Worm (Caenorhabditis elegans) whole organism, L4 larva: ENCODE results near the gene F28H6.4.

Experiments
- F26F4.8 ChIP-seq: fragments of 200-800 bp; sonication (Bioruptor generic); conservative IDR thresholded peaks from 2 replicates; pipeline ENCODE4 v1.3.6; 2022; ENCODE audit warnings: missing genetic modification characterization, missing compliant biosample characterization
- F49E8.2 ChIP-seq: sonication (generic microtip); optimal IDR thresholded peaks from 2 replicates; lab custom pipeline; 2016; ENCODE audit warnings: missing compliant biosample characterization, mild to moderate bottlenecking, missing genetic modification characterization, borderline replicate concordance
- Y5F2A.4 ChIP-seq: fragments of 200-800 bp; sonication (Bioruptor generic); optimal IDR thresholded peaks from 2 replicates; lab custom pipeline; 2018; ENCODE audit warnings: mild to moderate bottlenecking, missing genetic modification characterization, missing compliant biosample characterization
- aha-1 ChIP-seq: fragments of 150-350 bp; peaks from one replicate; lab custom pipeline; 2014; ENCODE audit warnings: missing biosample characterization, missing genetic modification characterization
- ceh-28 ChIP-seq: fragments of 150-350 bp; optimal IDR thresholded peaks from 2 replicates; lab custom pipeline; 2014; ENCODE audit warnings: missing biosample characterization, missing genetic modification reagents, missing genetic modification characterization
- ceh-44 ChIP-seq: fragments of 200-800 bp; sonication (Bioruptor generic); IDR thresholded peaks from 2 replicates; pipeline ENCODE4 v1.3.6; 2022; ENCODE audit warnings: missing genetic modification reagents, missing genetic modification characterization, missing compliant biosample characterization
- ceh-62 ChIP-seq: sonication (generic microtip); optimal IDR thresholded peaks from 2 replicates; lab custom pipeline; 2017; ENCODE audit warnings: missing biosample characterization, missing genetic modification characterization
- daf-16 ChIP-seq, 3 experiments: sonication (generic microtip); optimal IDR thresholded peaks; 2 replicates each; lab custom pipeline; 2016 to 2017; ENCODE audit warnings: missing genetic modification characterization in 3 of 3, missing genetic modification reagents in 3 of 3, mild to moderate bottlenecking in 2 of 3, missing compliant biosample characterization in 2 of 3, missing biosample characterization in 1 of 3, moderate library complexity in 1 of 3
- duxl-1 ChIP-seq: sonication (generic microtip); optimal IDR thresholded peaks from 2 replicates; lab custom pipeline; 2016; ENCODE audit warnings: mild to moderate bottlenecking, missing genetic modification characterization, moderate library complexity, missing compliant biosample characterization; ENCODE audit not compliant: poor library complexity
- dve-1 ChIP-seq: sonication (generic microtip); optimal IDR thresholded peaks from 2 replicates; lab custom pipeline; 2017; ENCODE audit warnings: antibody characterized with exemption, mild to moderate bottlenecking, missing genetic modification characterization, missing compliant biosample characterization; ENCODE audit not compliant: insufficient read depth
- hif-1 ChIP-seq, 2 experiments: sonication (generic microtip); optimal IDR thresholded peaks; 2 replicates each; lab custom pipeline; 2016 to 2017; ENCODE audit warnings: missing compliant biosample characterization in 2 of 2, missing genetic modification characterization in 2 of 2, missing genetic modification reagents in 2 of 2, missing genotype in 2 of 2, mild to moderate bottlenecking in 1 of 2
- hlh-11 ChIP-seq: fragments of 200-800 bp; sonication (Bioruptor generic); optimal IDR thresholded peaks from 2 replicates; lab custom pipeline; 2018; ENCODE audit warnings: mild to moderate bottlenecking, missing genetic modification characterization, missing compliant biosample characterization
- hmg-1.1 ChIP-seq: fragments of 200-800 bp; sonication (Bioruptor generic); IDR thresholded peaks from 2 replicates; pipeline ENCODE4 v1.3.6; 2022; ENCODE audit warnings: missing genetic modification reagents, missing genetic modification characterization, missing compliant biosample characterization
- lim-7 ChIP-seq: fragments of 200-800 bp; sonication (Bioruptor generic); IDR thresholded peaks from 2 replicates; pipeline ENCODE4 v1.3.6; 2022; ENCODE audit warnings: missing genetic modification characterization, missing compliant biosample characterization
- lin-39 ChIP-seq: fragments of 150-350 bp; optimal IDR thresholded peaks from 2 replicates; lab custom pipeline; 2014; ENCODE audit warnings: missing biosample characterization, missing genetic modification reagents, missing genetic modification characterization
- madf-9 ChIP-seq: fragments of 200-800 bp; sonication (Bioruptor generic); conservative IDR thresholded peaks from 2 replicates; pipeline ENCODE4 v1.3.6; 2022; ENCODE audit warnings: missing genetic modification reagents, missing genetic modification characterization, missing compliant biosample characterization
- mdl-1 ChIP-seq, 2 experiments: fragments of 150-350 bp in 1 of 2; sonication (generic microtip) in 1 of 2; optimal IDR thresholded peaks; 2 replicates each; lab custom pipeline; 2014 to 2017; ENCODE audit warnings: missing biosample characterization in 2 of 2, missing genetic modification characterization in 2 of 2
- mdt-29 ChIP-seq: fragments of 200-800 bp; sonication (Bioruptor generic); IDR thresholded peaks from 2 replicates; pipeline ENCODE4 v1.3.6; 2022; ENCODE audit warnings: missing genetic modification reagents, missing genetic modification characterization, missing compliant biosample characterization
- mep-1 ChIP-seq: fragments of 150-350 bp; sonication (generic microtip); optimal IDR thresholded peaks from 3 replicates; lab custom pipeline; 2014; ENCODE audit warnings: missing biosample characterization, missing genetic modification characterization
- mes-2 ChIP-seq: sonication (generic microtip); optimal IDR thresholded peaks from 2 replicates; lab custom pipeline; 2016; ENCODE audit warnings: missing genotype, mild to moderate bottlenecking, missing genetic modification characterization, missing compliant biosample characterization; ENCODE audit not compliant: poor library complexity, severe bottlenecking
- mxl-2 ChIP-seq: fragments of 200-800 bp; sonication (Bioruptor generic); conservative IDR thresholded peaks from 2 replicates; pipeline ENCODE4 v1.3.6; 2022; ENCODE audit warnings: missing genetic modification reagents, missing genetic modification characterization, missing compliant biosample characterization
- nhr-10 ChIP-seq: fragments of 150-350 bp; optimal IDR thresholded peaks from 2 replicates; lab custom pipeline; 2014; ENCODE audit warnings: missing biosample characterization, missing genetic modification characterization
- nhr-102 ChIP-seq: sonication (generic microtip); optimal IDR thresholded peaks from 2 replicates; lab custom pipeline; 2016; ENCODE audit warnings: mild to moderate bottlenecking, missing genetic modification characterization, moderate library complexity, missing compliant biosample characterization
- nhr-11 ChIP-seq: fragments of 150-350 bp; optimal IDR thresholded peaks from 2 replicates; lab custom pipeline; 2014; ENCODE audit warnings: missing biosample characterization, missing genetic modification characterization
- nhr-111 ChIP-seq: fragments of 200-800 bp; sonication (Bioruptor generic); optimal IDR thresholded peaks from 2 replicates; lab custom pipeline; 2018; ENCODE audit warnings: mild to moderate bottlenecking, missing genetic modification characterization, missing compliant biosample characterization
- nhr-28 ChIP-seq: fragments of 150-350 bp; optimal IDR thresholded peaks from 2 replicates; lab custom pipeline; 2014; ENCODE audit warnings: missing biosample characterization, missing genetic modification characterization
- nhr-42 ChIP-seq: fragments of 200-800 bp; sonication (Bioruptor generic); IDR thresholded peaks from 2 replicates; pipeline ENCODE4 v1.3.6; 2022; ENCODE audit warnings: missing genetic modification characterization, missing compliant biosample characterization
- pha-4 ChIP-seq, 2 experiments: fragments of 150-350 bp in 1 of 2; fragments of 200-800 bp in 1 of 2; sonication (Bioruptor generic) in 1 of 2; IDR thresholded peaks in 1 of 2; optimal IDR thresholded peaks in 1 of 2; 2 replicates each; pipeline versions ENCODE4 v1.3.6 to Lab custom; 2014 to 2022; ENCODE audit warnings: missing genetic modification characterization in 2 of 2, missing genetic modification reagents in 2 of 2, missing biosample characterization in 1 of 2, missing compliant biosample characterization in 1 of 2
- set-16 ChIP-seq: fragments of 200-800 bp; sonication (Bioruptor generic); IDR thresholded peaks from 2 replicates; pipeline ENCODE4 v1.3.6; 2022; ENCODE audit warnings: missing genetic modification reagents, missing genetic modification characterization, missing compliant biosample characterization
- unc-62 ChIP-seq, 3 experiments: fragments of 150-350 bp in 1 of 3; sonication (generic microtip); optimal IDR thresholded peaks in 2 of 3; peaks in 1 of 3; 1 replicate in 1 of 3; 2 replicates in 2 of 3; lab custom pipeline; 2014 to 2017; ENCODE audit warnings: missing biosample characterization in 3 of 3, missing genetic modification characterization in 3 of 3, missing genetic modification reagents in 3 of 3, missing genotype in 1 of 3
- vab-7 ChIP-seq: fragments of 200-800 bp; sonication (Bioruptor generic); IDR thresholded peaks from 2 replicates; pipeline ENCODE4 v1.3.6; 2022; ENCODE audit warnings: missing genetic modification reagents, missing genetic modification characterization, missing compliant biosample characterization
- zag-1 ChIP-seq: fragments of 150-350 bp; optimal IDR thresholded peaks from 2 replicates; lab custom pipeline; 2014; ENCODE audit warnings: missing biosample characterization, missing genetic modification characterization
- zfp-3 ChIP-seq: fragments of 200-800 bp; sonication (Bioruptor generic); conservative IDR thresholded peaks from 2 replicates; pipeline ENCODE4 v1.3.6; 2022; ENCODE audit warnings: missing genetic modification reagents, missing genetic modification characterization, missing compliant biosample characterization
- zip-2 ChIP-seq: fragments of 150-350 bp; optimal IDR thresholded peaks from 2 replicates; lab custom pipeline; 2014; ENCODE audit warnings: missing biosample characterization, missing genetic modification characterization

F28H6.4 gene

ce11 chrX:14115480-14116161 is 12.1 kb upstream of the F28H6.4 start, which contains the start of gene F28H6.7 (continued):
- TF ChIP-seq pha-4 (GFP tag; IDR thresholded peaks at IDR 0.05; lab: Robert Waterston, UW) = no peak; the same call in 1 of the 2 replicates
- TF ChIP-seq pha-4 (tag; optimal IDR thresholded peaks at IDR 0.05; lab: Kevin White, UChicago) = no peak
- TF ChIP-seq mxl-2 = no peak; the same call in 1 of the 2 replicates
- peak; percentile 43 for TF ChIP-seq nhr-102 (tag; lab: Kevin White, UChicago)
- TF ChIP-seq mep-1 = peak; percentile 52
- TF ChIP-seq Y5F2A.4 (GFP tag; lab: Kevin White, UChicago) = peak; percentile 52
- TF ChIP-seq hif-1 (tag; optimal IDR thresholded peaks at IDR 0.05; lab: Kevin White, UChicago) = no peak
- TF ChIP-seq duxl-1 (tag; lab: Kevin White, UChicago) = peak; percentile 27
- TF ChIP-seq vab-7 (GFP tag; lab: Robert Waterston, UW) = peak; percentile 81
- TF ChIP-seq set-16 (GFP tag; lab: Robert Waterston, UW) = no peak; the same call in 1 of the 2 replicates
- peak; percentile 8 for TF ChIP-seq nhr-111 (GFP tag; lab: Kevin White, UChicago)
- TF ChIP-seq lim-7 (GFP tag; lab: Robert Waterston, UW) = peak; percentile 84
- TF ChIP-seq lin-39 = no peak
- no peak for TF ChIP-seq ceh-62 (tag; lab: Kevin White, UChicago)
- 0 out of 2 replicates have a peak, but pooled peaks have one; percentile 22 for TF ChIP-seq madf-9
- 0 out of 2 replicates have a peak, but pooled peaks have one; percentile 25 for TF ChIP-seq zfp-3 (GFP tag; lab: Robert Waterston, UW)

ce11 chrX:14118762-14119161 is 8.9 kb upstream of the F28H6.4 start:
- 0 out of 2 replicates have a peak, but pooled peaks have one; percentile 10 for TF ChIP-seq set-16 (GFP tag; lab: Robert Waterston, UW)
- TF ChIP-seq nhr-11 (tag; lab: Kevin White, UChicago) = no peak
- TF ChIP-seq, all 104 proteins: peak for 1

ce11 chrX:14125870-14126269 is 1.8 kb upstream of the F28H6.4 start, which contains the start of gene F28H6.6:
F28H6.6 (minus strand) TSS chrX:14125879.
- 0 out of 2 replicates have a peak, but pooled peaks have one; percentile 21 for TF ChIP-seq mdt-29 (GFP tag; lab: Robert Waterston, UW)
- TF ChIP-seq ceh-28 (tag; lab: Kevin White, UChicago) = no peak
- TF ChIP-seq mep-1 = no peak
- TF ChIP-seq dve-1 (tag; lab: Kevin White, UChicago) = peak; percentile 5
- peak; percentile 57 for TF ChIP-seq nhr-28 (tag; lab: Kevin White, UChicago)
- no peak for TF ChIP-seq ceh-44 (GFP tag; lab: Robert Waterston, UW)
- TF ChIP-seq lim-7 (GFP tag; lab: Robert Waterston, UW) = no peak
- TF ChIP-seq F26F4.8 (GFP tag; lab: Robert Waterston, UW) = no peak
- no peak for TF ChIP-seq hlh-11
- no peak for TF ChIP-seq nhr-42
- TF ChIP-seq mes-2 = peak; percentile 32
- TF ChIP-seq daf-16 (GFP tag; optimal IDR thresholded peaks at IDR 0.05; lab: Kevin White, UChicago) = no peak
- peak; percentile 55 for TF ChIP-seq daf-16 (tag; optimal IDR thresholded peaks at IDR 0.05; lab: Kevin White, UChicago)
- peak; percentile 65 for TF ChIP-seq aha-1 (tag; lab: Kevin White, UChicago)

- TF ChIP-seq aha-1 (tag; lab: Kevin White, UChicago) (peak; percentile 90), zip-2 (no peak)
Measured at ce11 chrX:14131476-14131875, 3.8 kb downstream of the F28H6.4 start.

- TF ChIP-seq hmg-1.1 (GFP tag; lab: Robert Waterston, UW) = no peak
- TF ChIP-seq nhr-10 (tag; lab: Kevin White, UChicago) = no peak
- no peak for TF ChIP-seq hif-1 (tag; optimal IDR thresholded peaks at IDR 0.05; lab: Kevin White, UChicago)
- no peak for TF ChIP-seq zag-1 (tag; lab: Kevin White, UChicago)
- no peak for TF ChIP-seq mdl-1 (tag; optimal IDR thresholded peaks at IDR 0.05; lab: Kevin White, UChicago)
- TF ChIP-seq F49E8.2 = no peak
- peak in 1 of 2 experiments; percentile 62 for TF ChIP-seq unc-62 (GFP tag; optimal IDR thresholded peaks at IDR 0.05 in 1 of 2; lab: Kevin White, UChicago)
- no peak for TF ChIP-seq unc-62 (tag; optimal IDR thresholded peaks at IDR 0.05; lab: Kevin White, UChicago)
Measured at ce11 chrX:14132677-14133076, 5.0 kb downstream of the F28H6.4 start.
